Worm (Caenorhabditis elegans) whole organism, L4/young adult: ENCODE results near the gene Y22D7AR.2.

Source experiments
- W03F9.2 ChIP-seq: fragments of 150-350 bp; optimal IDR thresholded peaks from 2 replicates; lab custom pipeline; 2014; ENCODE audit warnings: missing biosample characterization, missing genetic modification characterization
- him-1 ChIP-seq: sonication (generic microtip); optimal IDR thresholded peaks from 2 replicates; lab custom pipeline; 2016; ENCODE audit warnings: missing genotype, missing genetic modification reagents, missing genetic modification characterization, missing compliant biosample characterization

DNA sequence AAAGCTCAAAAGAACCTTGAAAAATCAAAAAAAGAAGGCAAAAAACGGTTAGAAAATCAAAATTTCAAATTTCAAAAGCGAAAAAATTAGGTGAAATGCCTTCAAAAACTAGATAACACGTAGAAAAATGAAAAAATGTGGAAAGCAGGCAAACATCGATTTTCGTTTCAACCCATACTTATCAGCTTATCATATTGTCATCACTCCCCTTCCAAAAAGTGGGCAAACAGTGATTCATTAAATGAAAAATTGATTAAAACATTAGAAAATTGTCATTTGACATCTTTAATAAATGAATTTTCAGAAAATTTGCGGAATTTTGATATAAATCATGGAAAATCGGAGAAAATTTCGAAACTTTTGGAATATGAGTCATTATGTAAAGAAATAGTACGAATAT lies 44.7 kb upstream of the Y22D7AR.2 start:
- no peak for TF ChIP-seq W03F9.2
- no peak for TF ChIP-seq him-1 (tag; lab: Kevin White, UChicago)
